Fruit fly (Drosophila melanogaster): Measurements from ENCODE around the gene Sol1.
A peak's percentile ranks its signal among the peaks of the same experiment; 100 is the strongest.

Gene Sol1

dm6 chr3R:12451376-12451775 lies 65.3 kb downstream of the Sol1 start (continued):
- TF ChIP-seq CG15073 (GFP tag; optimal IDR thresholded peaks at IDR 0.05) (no peak), dysf (GFP tag; IDR thresholded peaks at IDR 0.05) (peak; percentile 65), CG31441 (GFP tag; IDR thresholded peaks at IDR 0.05) (no peak; the same call in 1 of the 2 replicates), Usf (GFP tag; optimal IDR thresholded peaks at IDR 0.05) (no peak), BtbVII (GFP tag; optimal IDR thresholded peaks at IDR 0.05) (peak; percentile 13), Spps (tag; optimal IDR thresholded peaks at IDR 0.05) (no peak), PHDP (tag; optimal IDR thresholded peaks at IDR 0.05) (peak; percentile 40), CG10267 (tag; optimal IDR thresholded peaks at IDR 0.05) (no peak), mam (GFP tag; optimal IDR thresholded peaks at IDR 0.05) (peak; percentile 20), Xrp1 (GFP tag; IDR thresholded peaks at IDR 0.05) (peak; percentile 45)

- TF ChIP-seq insv (GFP tag; optimal IDR thresholded peaks at IDR 0.05) = no peak
- TF ChIP-seq CG18764 (GFP tag; optimal IDR thresholded peaks at IDR 0.05) = no peak
- no peak for TF ChIP-seq Dip3 (GFP tag; optimal IDR thresholded peaks at IDR 0.05)
- no peak for TF ChIP-seq CG8944 (GFP tag; optimal IDR thresholded peaks at IDR 0.05)
- no peak for TF ChIP-seq CG10959 (GFP tag; IDR thresholded peaks at IDR 0.05)
- TF ChIP-seq CG6683 (GFP tag; optimal IDR thresholded peaks at IDR 0.05) = no peak
- no peak for TF ChIP-seq repo (GFP tag; optimal IDR thresholded peaks at IDR 0.05)
- TF ChIP-seq sens-2 (GFP tag; IDR thresholded peaks at IDR 0.05) = no peak
- TF ChIP-seq CG34224 (GFP tag; IDR thresholded peaks at IDR 0.05; ENCODE audit: partially characterized antibody) = no peak
- TF ChIP-seq tx (GFP tag; optimal IDR thresholded peaks at IDR 0.05) = no peak
- TF ChIP-seq CG34422 (GFP tag; IDR thresholded peaks at IDR 0.05) = peak; percentile 33; the same call in 1 of the 3 replicates
- TF ChIP-seq Hr3 (GFP tag; optimal IDR thresholded peaks at IDR 0.05) = no peak
- TF ChIP-seq Dip2 (GFP tag; IDR thresholded peaks at IDR 0.05) = no peak
- no peak for TF ChIP-seq croc (GFP tag; conservative IDR thresholded peaks at IDR 0.05)
- no peak for TF ChIP-seq cad (GFP tag; optimal IDR thresholded peaks at IDR 0.05)
- no peak for TF ChIP-seq BEAF-32 (GFP tag; optimal IDR thresholded peaks at IDR 0.05)
- TF ChIP-seq Nf-YC (tag; optimal IDR thresholded peaks at IDR 0.05) = no peak
- no peak for TF ChIP-seq CG4617 (GFP tag; optimal IDR thresholded peaks at IDR 0.05; ENCODE audit: borderline replicate concordance)
- TF ChIP-seq CG31365 (tag; optimal IDR thresholded peaks at IDR 0.05) = no peak
- no peak for TF ChIP-seq CG15479 (GFP tag; optimal IDR thresholded peaks at IDR 0.05)
- TF ChIP-seq CG13123 (GFP tag; optimal IDR thresholded peaks at IDR 0.05) = no peak
- TF ChIP-seq CG4360 (GFP tag; IDR thresholded peaks at IDR 0.05) = peak; percentile 60
- no peak for TF ChIP-seq ap (GFP tag; IDR thresholded peaks at IDR 0.05)
- TF ChIP-seq CG2120 (GFP tag; optimal IDR thresholded peaks at IDR 0.05) = no peak
- peak; percentile 4 for TF ChIP-seq Xbp1 (GFP tag; optimal IDR thresholded peaks at IDR 0.05)
- no peak for TF ChIP-seq salm (tag; optimal IDR thresholded peaks at IDR 0.05)
- no peak for TF ChIP-seq Chrac-16 (GFP tag; optimal IDR thresholded peaks at IDR 0.05)
- TF ChIP-seq pfk (GFP tag; optimal IDR thresholded peaks at IDR 0.05) = no peak
- no peak for TF ChIP-seq toy (GFP tag; IDR thresholded peaks at IDR 0.05)
- TF ChIP-seq CG33557 (GFP tag; optimal IDR thresholded peaks at IDR 0.05) = no peak
- TF ChIP-seq Max (GFP tag; optimal IDR thresholded peaks at IDR 0.05) = no peak
- TF ChIP-seq CG3281 (GFP tag; optimal IDR thresholded peaks at IDR 0.05) = no peak
- no peak for TF ChIP-seq Bteb2 (GFP tag; optimal IDR thresholded peaks at IDR 0.05)
- TF ChIP-seq ham (GFP tag; IDR thresholded peaks at IDR 0.05) = no peak
- no peak for TF ChIP-seq CG15696 (tag; optimal IDR thresholded peaks at IDR 0.05)
- no peak for TF ChIP-seq sim (GFP tag; IDR thresholded peaks at IDR 0.05)
- TF ChIP-seq Dad (GFP tag; optimal IDR thresholded peaks at IDR 0.05) = no peak
- peak; percentile 83 for TF ChIP-seq ewg (GFP tag; optimal IDR thresholded peaks at IDR 0.05)
- no peak for TF ChIP-seq hbn (GFP tag; IDR thresholded peaks at IDR 0.05; ENCODE audit: partially characterized antibody)
- no peak for TF ChIP-seq az2 (GFP tag; optimal IDR thresholded peaks at IDR 0.05)
- TF ChIP-seq CG6689 (GFP tag; IDR thresholded peaks at IDR 0.05) = no peak
Observed at dm6 chr3R:12451888-12452514, 66.0 kb downstream of the Sol1 start, which contains the start of gene CG5509. Gene CG5509, plus strand, starts transcription at chr3R:12452464.

Data from whole organism, embryonic.